Worm (Caenorhabditis elegans): Measurements from ENCODE around the gene dsh-1.

- TF ChIP-seq dmd-4 (tag; optimal IDR thresholded peaks at IDR 0.05; ENCODE audit: borderline replicate concordance) (no peak), tbx-7 (tag; optimal IDR thresholded peaks at IDR 0.05) (no peak), unc-55 (GFP tag; optimal IDR thresholded peaks at IDR 0.05) (no peak), pha-2 (tag; optimal IDR thresholded peaks at IDR 0.05) (no peak)
Observed at ce11 chrII:5191766-5192165, 33.4 kb downstream of the dsh-1 start.

Measured in whole organism, late embryonic.